Fruit fly (Drosophila melanogaster) whole organism: ENCODE measurements around the gene CG18666.
A peak's percentile ranks its signal among the peaks of the same experiment; 100 is the strongest.

ENCODE experiments used
- pan ChIP-seq: fragments of >200 bp; optimal IDR thresholded peaks from 2 replicates; lab custom pipeline; 2017
- psq ChIP-seq: fragments of >200 bp; optimal IDR thresholded peaks from 2 replicates; lab custom pipeline; 2017
- usp ChIP-seq: fragments of >200 bp; optimal IDR thresholded peaks from 2 replicates; lab custom pipeline; 2017; ENCODE audit warnings: missing biosample characterization, missing genetic modification characterization, mixed read lengths

- TF ChIP-seq usp (GFP tag; lab: Kevin White, UChicago) (no peak), psq (no peak), pan (peak; percentile 42)
Measured at dm6 chr2L:11065106-11065878, 30.7 kb downstream of the CG18666 start.
